Worm (Caenorhabditis elegans): ENCODE measurements around the gene srw-77.

DNA sequence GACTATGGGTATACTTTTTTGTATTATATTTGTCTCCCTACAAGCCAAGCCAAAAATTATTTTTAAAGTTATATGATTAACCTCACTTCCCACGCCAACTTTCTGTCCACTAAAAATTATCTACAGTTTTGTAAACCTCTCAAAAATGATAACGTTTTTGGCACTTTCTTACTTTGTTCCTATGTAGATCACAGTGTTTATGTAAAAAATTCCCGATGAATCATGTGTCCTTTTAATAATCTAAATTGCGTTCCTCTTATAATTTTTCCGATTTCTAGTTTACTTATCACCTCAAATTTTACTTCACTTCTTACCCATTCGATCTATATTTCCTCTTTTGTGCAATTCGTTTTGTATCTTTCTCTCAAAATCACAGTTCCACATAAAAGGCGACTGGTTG is 39.2 kb downstream of the srw-77 start:
- TF ChIP-seq lin-39 (tag; optimal IDR thresholded peaks at IDR 0.05) = no peak
- TF ChIP-seq unc-55 (GFP tag; optimal IDR thresholded peaks at IDR 0.05) = no peak
- no peak for TF ChIP-seq ztf-4 (tag; optimal IDR thresholded peaks at IDR 0.05)
- TF ChIP-seq elt-3 (tag; optimal IDR thresholded peaks at IDR 0.05) = no peak
- TF ChIP-seq lin-13 (GFP tag; optimal IDR thresholded peaks at IDR 0.05) = no peak
- no peak for TF ChIP-seq unc-62 (GFP tag; optimal IDR thresholded peaks at IDR 0.05)
- no peak for TF ChIP-seq ama-1 (optimal IDR thresholded peaks at IDR 0.05)
- TF ChIP-seq ZK546.5 (tag; optimal IDR thresholded peaks at IDR 0.05) = no peak
- no peak for TF ChIP-seq elt-1 (tag; optimal IDR thresholded peaks at IDR 0.05)
- TF ChIP-seq nhr-77 (tag; optimal IDR thresholded peaks at IDR 0.05) = no peak

All from whole organism, L2 larva.